Worm (Caenorhabditis elegans) whole organism, L1 larva: ENCODE results near the gene F20D6.11.

Source experiments
- aha-1 ChIP-seq: fragments of 150-350 bp; optimal IDR thresholded peaks from 2 replicates; lab custom pipeline; 2014; ENCODE audit warnings: missing biosample characterization, missing genetic modification characterization
- fkh-10 ChIP-seq: sonication (generic microtip); optimal IDR thresholded peaks from 2 replicates; lab custom pipeline; 2017; ENCODE audit warnings: missing biosample characterization, missing genetic modification reagents, missing genetic modification characterization
- lin-39 ChIP-seq: fragments of 150-350 bp; optimal IDR thresholded peaks from 2 replicates; lab custom pipeline; 2014; ENCODE audit warnings: missing biosample characterization, missing genetic modification reagents, missing genetic modification characterization
- nhr-237 ChIP-seq: fragments of 150-350 bp; optimal IDR thresholded peaks from 2 replicates; lab custom pipeline; 2014; ENCODE audit warnings: missing biosample characterization, missing genetic modification characterization
- pqm-1 ChIP-seq: sonication (generic microtip); optimal IDR thresholded peaks from 3 replicates; lab custom pipeline; 2017; ENCODE audit warnings: missing biosample characterization, missing genetic modification characterization
- unc-86 ChIP-seq: sonication (generic microtip); optimal IDR thresholded peaks from 2 replicates; lab custom pipeline; 2016; ENCODE audit warnings: missing genetic modification characterization, missing compliant biosample characterization
- ztf-4 ChIP-seq: fragments of 150-350 bp; optimal IDR thresholded peaks from 2 replicates; lab custom pipeline; 2014; ENCODE audit warnings: missing biosample characterization, missing genetic modification characterization

DNA sequence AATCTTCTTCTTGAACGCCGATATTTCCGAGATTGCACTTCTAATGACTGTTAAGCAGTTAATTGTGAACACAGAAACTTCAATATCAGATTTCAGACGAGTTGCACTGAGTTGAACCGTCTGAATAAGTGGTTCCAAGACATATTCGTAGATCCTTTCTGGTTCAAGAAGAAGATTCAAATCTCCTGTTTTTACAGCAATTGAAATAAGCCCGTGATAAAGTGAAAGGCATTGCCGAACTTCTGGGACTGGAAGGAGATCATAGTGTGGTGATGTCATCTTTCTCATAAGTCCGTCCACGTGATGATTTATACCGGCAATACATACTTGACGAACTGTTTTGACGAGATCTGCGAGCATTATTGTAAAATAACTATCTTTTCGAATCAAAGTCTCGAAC, 20.7 kb upstream of the F20D6.11 start:
- no peak for TF ChIP-seq ztf-4 (tag; lab: Kevin White, UChicago)
- no peak for TF ChIP-seq pqm-1 (tag; lab: Kevin White, UChicago)
- TF ChIP-seq unc-86: no peak
- no peak for TF ChIP-seq aha-1 (tag; lab: Kevin White, UChicago)
- no peak for TF ChIP-seq nhr-237 (tag; lab: Kevin White, UChicago)
- TF ChIP-seq lin-39: no peak
- no peak for TF ChIP-seq fkh-10 (GFP tag; lab: Kevin White, UChicago)
